Worm (Caenorhabditis elegans) whole organism, early embryonic: ENCODE data around the gene F07G11.3.
"Not testable (repeated sequence)": the region's sequence is repeated elsewhere in the genome, so short reads cannot be mapped to it uniquely, and the experiment has no call there.

ENCODE experiments used
- B0310.2 ChIP-seq: sonication (generic microtip); optimal IDR thresholded peaks from 2 replicates; lab custom pipeline; 2016; ENCODE audit warnings: mild to moderate bottlenecking, missing genetic modification characterization, missing compliant biosample characterization
- F13C5.2 ChIP-seq: sonication (generic microtip); optimal IDR thresholded peaks from 2 replicates; lab custom pipeline; 2017; ENCODE audit warnings: mild to moderate bottlenecking, missing genetic modification characterization, inconsistent platforms, missing compliant biosample characterization
- aly-1 ChIP-seq: sonication (generic microtip); optimal IDR thresholded peaks from 2 replicates; lab custom pipeline; 2016; ENCODE audit warnings: missing genetic modification characterization, missing compliant biosample characterization
- ama-1 ChIP-seq: fragments of 150-350 bp; optimal IDR thresholded peaks from 2 replicates; lab custom pipeline; 2014
- ceh-13 ChIP-seq: fragments of 200-800 bp; sonication (Bioruptor generic); optimal IDR thresholded peaks from 2 replicates; lab custom pipeline; 2018; ENCODE audit warnings: mild to moderate bottlenecking, missing genetic modification characterization, missing compliant biosample characterization
- ceh-36 ChIP-seq: sonication (generic microtip); optimal IDR thresholded peaks from 2 replicates; lab custom pipeline; 2016; ENCODE audit warnings: missing genetic modification characterization, inconsistent platforms, missing compliant biosample characterization
- ets-7 ChIP-seq: sonication (generic microtip); optimal IDR thresholded peaks from 2 replicates; lab custom pipeline; 2016; ENCODE audit warnings: missing genotype, missing genetic modification characterization, missing compliant biosample characterization
- flt-1 ChIP-seq: fragments of 200-800 bp; sonication (Bioruptor generic); IDR thresholded peaks from 2 replicates; pipeline ENCODE4 v1.3.6; 2022; ENCODE audit warnings: missing genetic modification characterization, missing compliant biosample characterization
- hmbx-1 ChIP-seq: sonication (generic microtip); optimal IDR thresholded peaks from 2 replicates; lab custom pipeline; 2016; ENCODE audit warnings: mild to moderate bottlenecking, missing genetic modification characterization, missing compliant biosample characterization
- hmg-4 ChIP-seq: fragments of 200-800 bp; sonication (Bioruptor generic); optimal IDR thresholded peaks from 2 replicates; lab custom pipeline; 2018; ENCODE audit warnings: mild to moderate bottlenecking, missing genetic modification characterization, missing compliant biosample characterization
- hnd-1 ChIP-seq: sonication (generic microtip); optimal IDR thresholded peaks from 2 replicates; lab custom pipeline; 2016; ENCODE audit warnings: missing genetic modification characterization, missing compliant biosample characterization
- pes-1 ChIP-seq: fragments of 200-800 bp; sonication (Bioruptor generic); IDR thresholded peaks from 2 replicates; pipeline ENCODE4 v1.3.6; 2022; ENCODE audit warnings: missing genetic modification reagents, missing genetic modification characterization, missing compliant biosample characterization
- scrt-1 ChIP-seq: fragments of 200-800 bp; sonication (Bioruptor generic); IDR thresholded peaks from 2 replicates; pipeline ENCODE4 v1.3.6; 2022; ENCODE audit warnings: missing genetic modification characterization, missing compliant biosample characterization
- sea-1 ChIP-seq: fragments of 200-800 bp; sonication (Bioruptor generic); conservative IDR thresholded peaks from 2 replicates; pipeline ENCODE4 v1.3.6; 2022; ENCODE audit warnings: missing genetic modification characterization, missing compliant biosample characterization
- tbx-11 ChIP-seq: fragments of 200-800 bp; sonication (Bioruptor generic); IDR thresholded peaks from 2 replicates; pipeline ENCODE4 v1.3.6; 2022; ENCODE audit warnings: missing genetic modification characterization, missing compliant biosample characterization
- tbx-37 ChIP-seq: fragments of 200-800 bp; sonication (Bioruptor generic); conservative IDR thresholded peaks from 2 replicates; pipeline ENCODE4 v1.3.6; 2022; ENCODE audit warnings: missing genetic modification reagents, missing genetic modification characterization, missing compliant biosample characterization
- tra-4 ChIP-seq: sonication (generic microtip); optimal IDR thresholded peaks from 2 replicates; lab custom pipeline; 2017; ENCODE audit warnings: missing genetic modification characterization, missing compliant biosample characterization

F07G11.3 gene

ce11 chrV:7297263-7297662 lies 1.3 kb upstream of the F07G11.3 start, which contains the start of gene srj-32:
TSS of gene srj-32 (minus strand) at chrV:7297363.
- no peak for TF ChIP-seq ets-7 (tag; lab: Kevin White, UChicago)

- not testable (repeated sequence) for TF ChIP-seq F13C5.2 (tag; lab: Kevin White, UChicago); hnd-1; aly-1 (tag; lab: Kevin White, UChicago)
Measured at ce11 chrV:7304506-7304905, 5.9 kb downstream of the F07G11.3 start, which contains the start of gene F07G11.2. TSS of gene F07G11.2 (plus strand) at chrV:7304806.

DNA sequence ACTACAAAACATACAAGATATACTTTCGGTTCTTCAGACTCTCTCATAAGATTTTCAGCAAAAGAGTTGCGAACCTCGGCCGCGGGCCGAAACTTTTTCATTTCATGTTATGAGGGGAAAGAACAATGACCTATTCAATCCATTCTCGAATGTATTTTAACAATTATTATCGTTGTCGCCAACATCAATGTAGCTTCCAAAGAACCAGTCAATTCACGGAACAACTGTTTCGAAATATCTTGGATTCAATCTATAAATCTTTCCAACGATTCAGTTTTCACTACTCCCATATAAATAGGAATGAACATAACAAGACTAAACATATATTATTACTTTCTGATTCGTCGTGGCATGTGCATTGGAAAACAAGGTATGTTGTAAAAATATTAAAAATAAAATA lies 8.5 kb downstream of the F07G11.3 start, which contains the start of gene F07G11.1:
Gene F07G11.1 (plus strand): TSS at position 301 of the 400 bp plus-strand sequence.
- TF ChIP-seq hmbx-1 (tag; lab: Kevin White, UChicago) (no peak), ceh-13 (GFP tag; lab: Kevin White, UChicago) (no peak), hmg-4 (no peak), tra-4 (tag; lab: Kevin White, UChicago) (no peak), ama-1 (no peak), pes-1 (GFP tag; lab: Robert Waterston, UW) (no peak), tbx-11 (GFP tag; lab: Robert Waterston, UW) (no peak), scrt-1 (GFP tag; lab: Robert Waterston, UW) (no peak), flt-1 (no peak), hnd-1 (no peak), F13C5.2 (tag; lab: Kevin White, UChicago) (no peak), ets-7 (tag; lab: Kevin White, UChicago) (no peak), aly-1 (tag; lab: Kevin White, UChicago) (no peak), sea-1 (no peak), tbx-37 (GFP tag; lab: Robert Waterston, UW) (no peak), ceh-36 (no peak), B0310.2 (no peak)

DNA sequence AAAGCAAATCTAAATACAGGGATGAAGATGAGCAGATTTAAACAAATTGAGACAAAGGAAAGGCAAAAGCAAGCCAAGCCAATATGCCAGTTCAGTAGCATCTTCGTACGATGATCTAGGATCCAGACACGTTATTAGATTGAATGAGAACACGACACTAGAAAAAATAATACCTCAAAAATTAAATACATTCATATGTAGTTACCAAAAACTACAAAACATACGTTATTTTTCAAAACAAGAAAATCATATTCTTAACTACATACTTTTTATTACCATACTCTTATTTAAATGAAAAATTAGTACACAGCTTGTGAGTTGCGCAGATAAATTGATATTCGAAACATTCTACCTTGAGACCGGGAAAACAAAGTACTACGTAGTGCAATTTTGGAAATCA lies 14.7 kb downstream of the F07G11.3 start, which contains the start of gene srx-6:
Gene srx-6 (minus strand): TSS at position 101 of the 400 bp plus-strand sequence.
- no peak for TF ChIP-seq flt-1
- TF ChIP-seq sea-1, result no peak
- no peak for TF ChIP-seq aly-1 (tag; lab: Kevin White, UChicago)
- no peak for TF ChIP-seq B0310.2
- no peak for TF ChIP-seq ceh-13 (GFP tag; lab: Kevin White, UChicago)

ce11 chrV:7320909-7321308 lies 22.3 kb downstream of the F07G11.3 start, which contains the start of gene lmd-4:
TSS of gene lmd-4 (minus strand) at chrV:7321009.
- TF ChIP-seq flt-1 (no peak), tra-4 (tag; lab: Kevin White, UChicago) (no peak), ama-1 (no peak), tbx-11 (GFP tag; lab: Robert Waterston, UW) (no peak), hnd-1 (no peak), F13C5.2 (tag; lab: Kevin White, UChicago) (no peak), aly-1 (tag; lab: Kevin White, UChicago) (no peak), hmbx-1 (tag; lab: Kevin White, UChicago) (no peak), ets-7 (tag; lab: Kevin White, UChicago) (no peak), pes-1 (GFP tag; lab: Robert Waterston, UW) (no peak)

ce11 chrV:7321915-7322314 lies 23.4 kb downstream of the F07G11.3 start, which contains the start of gene F10G2.10:
TSS of gene F10G2.10 (plus strand) at chrV:7322215.
- TF ChIP-seq F13C5.2 (tag; lab: Kevin White, UChicago) (no peak), hmg-4 (no peak), sea-1 (no peak), tra-4 (tag; lab: Kevin White, UChicago) (no peak), scrt-1 (GFP tag; lab: Robert Waterston, UW) (no peak), aly-1 (tag; lab: Kevin White, UChicago) (no peak)

- TF ChIP-seq ets-7 (tag; lab: Kevin White, UChicago), result no peak
Measured at ce11 chrV:7325285-7325684, 26.7 kb downstream of the F07G11.3 start, which contains the start of gene srx-92. TSS of gene srx-92 (minus strand) at chrV:7325385.

DNA sequence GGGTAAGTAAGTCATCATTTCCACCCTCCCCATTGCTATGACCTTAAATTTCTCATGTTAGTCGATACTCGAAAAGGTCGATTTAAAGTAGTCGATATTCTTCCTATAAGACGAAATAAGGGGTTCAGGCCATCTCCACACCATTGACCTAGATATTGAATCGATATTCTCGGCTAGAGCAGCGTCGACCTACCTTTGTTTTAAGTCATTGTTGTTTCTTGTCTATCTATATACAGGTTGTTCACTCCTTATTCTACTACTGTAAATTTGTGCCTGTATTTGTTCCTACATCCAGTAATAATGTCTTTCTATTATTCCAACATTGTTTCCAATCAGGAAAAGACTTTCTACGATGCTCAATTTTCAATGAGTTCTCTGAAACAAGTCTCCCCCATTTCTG lies 28.4 kb downstream of the F07G11.3 start, which contains the start of gene F10G2.4:
Gene F10G2.4 (plus strand): TSS at position 301 of the 400 bp plus-strand sequence.
- no peak for TF ChIP-seq hmg-4
- TF ChIP-seq flt-1, result no peak
- TF ChIP-seq hmbx-1 (tag; lab: Kevin White, UChicago), result no peak
- no peak for TF ChIP-seq tbx-11 (GFP tag; lab: Robert Waterston, UW)
- no peak for TF ChIP-seq tra-4 (tag; lab: Kevin White, UChicago)
- no peak for TF ChIP-seq tbx-37 (GFP tag; lab: Robert Waterston, UW)
- TF ChIP-seq ceh-36, result no peak
- TF ChIP-seq scrt-1 (GFP tag; lab: Robert Waterston, UW), result no peak
- TF ChIP-seq aly-1 (tag; lab: Kevin White, UChicago), result no peak
- TF ChIP-seq ama-1, result no peak
- TF ChIP-seq ets-7 (tag; lab: Kevin White, UChicago), result no peak

ce11 chrV:7328092-7328491 lies 29.5 kb downstream of the F07G11.3 start, which contains the start of gene clec-7:
TSS of gene clec-7 (plus strand) at chrV:7328392.
- TF ChIP-seq tra-4 (tag; lab: Kevin White, UChicago) (no peak), tbx-37 (GFP tag; lab: Robert Waterston, UW) (no peak), pes-1 (GFP tag; lab: Robert Waterston, UW) (no peak), ama-1 (no peak), ets-7 (tag; lab: Kevin White, UChicago) (no peak), ceh-13 (GFP tag; lab: Kevin White, UChicago) (no peak), hmbx-1 (tag; lab: Kevin White, UChicago) (no peak), ceh-36 (no peak), hmg-4 (no peak), sea-1 (no peak), B0310.2 (no peak), tbx-11 (GFP tag; lab: Robert Waterston, UW) (no peak), scrt-1 (GFP tag; lab: Robert Waterston, UW) (no peak), F13C5.2 (tag; lab: Kevin White, UChicago) (no peak), aly-1 (tag; lab: Kevin White, UChicago) (no peak), flt-1 (no peak), hnd-1 (no peak)
